Worm (Caenorhabditis elegans) whole organism, early embryonic: ENCODE data around the gene hdl-2.

Experiments used
- B0310.2 ChIP-seq: sonication (generic microtip); optimal IDR thresholded peaks from 2 replicates; lab custom pipeline; 2016; ENCODE audit warnings: mild to moderate bottlenecking, missing genetic modification characterization, missing compliant biosample characterization
- F13C5.2 ChIP-seq: sonication (generic microtip); optimal IDR thresholded peaks from 2 replicates; lab custom pipeline; 2017; ENCODE audit warnings: mild to moderate bottlenecking, missing genetic modification characterization, inconsistent platforms, missing compliant biosample characterization
- aly-1 ChIP-seq: sonication (generic microtip); optimal IDR thresholded peaks from 2 replicates; lab custom pipeline; 2016; ENCODE audit warnings: missing genetic modification characterization, missing compliant biosample characterization
- ama-1 ChIP-seq: fragments of 150-350 bp; optimal IDR thresholded peaks from 2 replicates; lab custom pipeline; 2014
- ceh-13 ChIP-seq: fragments of 200-800 bp; sonication (Bioruptor generic); optimal IDR thresholded peaks from 2 replicates; lab custom pipeline; 2018; ENCODE audit warnings: mild to moderate bottlenecking, missing genetic modification characterization, missing compliant biosample characterization
- ceh-36 ChIP-seq: sonication (generic microtip); optimal IDR thresholded peaks from 2 replicates; lab custom pipeline; 2016; ENCODE audit warnings: missing genetic modification characterization, inconsistent platforms, missing compliant biosample characterization
- ets-7 ChIP-seq: sonication (generic microtip); optimal IDR thresholded peaks from 2 replicates; lab custom pipeline; 2016; ENCODE audit warnings: missing genotype, missing genetic modification characterization, missing compliant biosample characterization
- flt-1 ChIP-seq: fragments of 200-800 bp; sonication (Bioruptor generic); IDR thresholded peaks from 2 replicates; pipeline ENCODE4 v1.3.6; 2022; ENCODE audit warnings: missing genetic modification characterization, missing compliant biosample characterization
- hmbx-1 ChIP-seq: sonication (generic microtip); optimal IDR thresholded peaks from 2 replicates; lab custom pipeline; 2016; ENCODE audit warnings: mild to moderate bottlenecking, missing genetic modification characterization, missing compliant biosample characterization
- hmg-4 ChIP-seq: fragments of 200-800 bp; sonication (Bioruptor generic); optimal IDR thresholded peaks from 2 replicates; lab custom pipeline; 2018; ENCODE audit warnings: mild to moderate bottlenecking, missing genetic modification characterization, missing compliant biosample characterization
- hnd-1 ChIP-seq: sonication (generic microtip); optimal IDR thresholded peaks from 2 replicates; lab custom pipeline; 2016; ENCODE audit warnings: missing genetic modification characterization, missing compliant biosample characterization
- pes-1 ChIP-seq: fragments of 200-800 bp; sonication (Bioruptor generic); IDR thresholded peaks from 2 replicates; pipeline ENCODE4 v1.3.6; 2022; ENCODE audit warnings: missing genetic modification reagents, missing genetic modification characterization, missing compliant biosample characterization
- scrt-1 ChIP-seq: fragments of 200-800 bp; sonication (Bioruptor generic); IDR thresholded peaks from 2 replicates; pipeline ENCODE4 v1.3.6; 2022; ENCODE audit warnings: missing genetic modification characterization, missing compliant biosample characterization
- sea-1 ChIP-seq: fragments of 200-800 bp; sonication (Bioruptor generic); conservative IDR thresholded peaks from 2 replicates; pipeline ENCODE4 v1.3.6; 2022; ENCODE audit warnings: missing genetic modification characterization, missing compliant biosample characterization
- tbx-11 ChIP-seq: fragments of 200-800 bp; sonication (Bioruptor generic); IDR thresholded peaks from 2 replicates; pipeline ENCODE4 v1.3.6; 2022; ENCODE audit warnings: missing genetic modification characterization, missing compliant biosample characterization
- tbx-37 ChIP-seq: fragments of 200-800 bp; sonication (Bioruptor generic); conservative IDR thresholded peaks from 2 replicates; pipeline ENCODE4 v1.3.6; 2022; ENCODE audit warnings: missing genetic modification reagents, missing genetic modification characterization, missing compliant biosample characterization
- tra-4 ChIP-seq: sonication (generic microtip); optimal IDR thresholded peaks from 2 replicates; lab custom pipeline; 2017; ENCODE audit warnings: missing genetic modification characterization, missing compliant biosample characterization

hdl-2 gene

ce11 chrIV:8914187-8914586 lies 40.2 kb downstream of the hdl-2 start:
- no peak for TF ChIP-seq F13C5.2
- no peak for TF ChIP-seq tra-4 (tag; lab: Kevin White, UChicago)
- TF ChIP-seq hmg-4 (GFP tag; lab: Kevin White, UChicago): no peak

DNA sequence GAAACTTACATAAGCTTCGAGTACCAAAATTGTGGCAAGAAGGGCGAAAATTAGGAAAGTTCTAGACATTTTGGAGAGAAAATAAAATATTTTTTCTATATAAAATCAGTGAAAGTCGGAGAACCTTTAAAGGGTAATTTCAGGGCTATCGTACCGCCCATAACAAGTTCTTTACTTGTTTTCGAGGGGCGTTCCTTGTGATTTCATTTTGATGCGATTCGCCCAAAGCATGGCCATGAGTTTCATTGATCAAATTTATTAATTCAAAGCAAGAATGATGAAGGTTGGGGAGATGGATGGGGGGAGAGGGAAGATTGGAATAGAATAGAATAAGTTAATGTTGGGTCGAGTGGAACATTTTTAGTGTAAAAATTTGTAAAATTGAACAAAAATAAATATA lies 42.1 kb downstream of the hdl-2 start, which contains the start of gene C27B7.9:
C27B7.9 (minus strand) TSS at position 101 of the 400 bp plus-strand sequence.
- TF ChIP-seq sea-1 (GFP tag; lab: Robert Waterston, UW): no peak
- no peak for TF ChIP-seq ama-1 (lab: Kevin White, UChicago)
- no peak for TF ChIP-seq aly-1 (tag; lab: Kevin White, UChicago)
- no peak for TF ChIP-seq tra-4 (tag; lab: Kevin White, UChicago)
- no peak for TF ChIP-seq F13C5.2
- no peak for TF ChIP-seq pes-1 (GFP tag; lab: Robert Waterston, UW)
- TF ChIP-seq B0310.2 (tag; lab: Kevin White, UChicago): no peak
- no peak for TF ChIP-seq flt-1 (GFP tag; lab: Robert Waterston, UW)
- TF ChIP-seq hmbx-1 (tag; lab: Kevin White, UChicago): no peak
- TF ChIP-seq scrt-1 (GFP tag; lab: Robert Waterston, UW): no peak
- no peak for TF ChIP-seq ceh-13 (GFP tag; lab: Kevin White, UChicago)
- TF ChIP-seq hmg-4 (GFP tag; lab: Kevin White, UChicago): no peak
- no peak for TF ChIP-seq tbx-37 (GFP tag; lab: Robert Waterston, UW)
- TF ChIP-seq hnd-1 (tag; lab: Kevin White, UChicago): no peak

- TF ChIP-seq B0310.2 (tag; lab: Kevin White, UChicago): no peak
- TF ChIP-seq tbx-37 (GFP tag; lab: Robert Waterston, UW): no peak
- no peak for TF ChIP-seq ceh-13 (GFP tag; lab: Kevin White, UChicago)
- TF ChIP-seq scrt-1 (GFP tag; lab: Robert Waterston, UW): no peak
- TF ChIP-seq ceh-36: no peak
- no peak for TF ChIP-seq hmbx-1 (tag; lab: Kevin White, UChicago)
- TF ChIP-seq tra-4 (tag; lab: Kevin White, UChicago): no peak
- no peak for TF ChIP-seq hmg-4 (GFP tag; lab: Kevin White, UChicago)
These were observed 44.8 kb downstream of the hdl-2 start, which contains the start of gene rap-1 for ce11 chrIV:8918790-8919189. Gene rap-1 (minus strand): TSS chrIV:8918890.

ce11 chrIV:8920284-8920806 lies 46.4 kb downstream of the hdl-2 start:
- TF ChIP-seq tra-4 (tag; lab: Kevin White, UChicago): no peak
- no peak for TF ChIP-seq tbx-11 (GFP tag; lab: Robert Waterston, UW)
- no peak for TF ChIP-seq tbx-37 (GFP tag; lab: Robert Waterston, UW)
- no peak for TF ChIP-seq sea-1 (GFP tag; lab: Robert Waterston, UW)
- TF ChIP-seq B0310.2 (tag; lab: Kevin White, UChicago): no peak
- no peak for TF ChIP-seq F13C5.2

DNA sequence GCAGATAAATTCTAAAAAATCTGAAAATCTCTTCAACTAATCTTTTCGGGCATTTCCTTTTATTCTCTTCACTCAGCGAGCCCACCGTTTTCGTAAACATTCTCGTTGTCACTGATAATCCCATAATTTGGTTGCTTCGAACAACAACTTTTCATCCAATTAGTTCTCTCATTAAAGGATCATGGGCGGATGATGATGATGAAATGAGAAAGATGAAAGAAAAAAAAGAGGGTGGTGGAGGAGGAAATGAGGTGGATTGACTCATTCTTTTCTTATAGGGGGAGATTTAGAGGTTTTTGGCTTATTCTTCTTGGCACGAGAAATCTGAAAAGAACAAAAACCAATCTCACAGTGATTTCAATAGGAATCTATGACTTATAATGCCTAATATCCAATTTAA lies 47.2 kb downstream of the hdl-2 start:
- TF ChIP-seq hmbx-1 (tag; lab: Kevin White, UChicago) (no peak), F13C5.2 (no peak), ceh-36 (no peak), tra-4 (tag; lab: Kevin White, UChicago) (no peak), ama-1 (lab: Kevin White, UChicago) (no peak), sea-1 (GFP tag; lab: Robert Waterston, UW) (no peak), B0310.2 (tag; lab: Kevin White, UChicago) (no peak), tbx-11 (GFP tag; lab: Robert Waterston, UW) (no peak), hnd-1 (tag; lab: Kevin White, UChicago) (no peak), pes-1 (GFP tag; lab: Robert Waterston, UW) (no peak), flt-1 (GFP tag; lab: Robert Waterston, UW) (no peak), ets-7 (tag; lab: Kevin White, UChicago) (no peak), hmg-4 (GFP tag; lab: Kevin White, UChicago) (no peak), ceh-13 (GFP tag; lab: Kevin White, UChicago) (no peak), scrt-1 (GFP tag; lab: Robert Waterston, UW) (no peak), tbx-37 (GFP tag; lab: Robert Waterston, UW) (no peak)

DNA sequence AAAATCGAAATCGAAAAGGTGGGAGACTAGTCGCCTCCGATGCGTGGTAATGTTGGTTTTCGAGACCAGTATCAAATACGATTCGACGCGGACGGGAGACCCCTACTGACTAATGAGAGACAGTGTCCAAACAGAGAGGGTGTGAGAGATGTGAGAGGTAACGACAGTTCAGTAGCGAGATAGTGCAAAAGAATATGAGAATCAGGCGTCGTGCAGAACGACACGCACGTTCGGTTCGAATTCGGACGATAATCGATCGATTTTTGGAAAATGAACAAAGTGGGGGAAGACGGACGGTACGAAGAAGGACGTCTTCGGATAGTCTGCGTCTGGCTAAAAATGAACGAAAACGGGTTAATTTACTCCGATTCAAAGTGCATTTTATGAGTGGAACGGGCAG lies 48.0 kb downstream of the hdl-2 start, which contains the start of gene D1046.16:
D1046.16 (plus strand) TSS at position 195 of the 400 bp plus-strand sequence.
- TF ChIP-seq aly-1 (tag; lab: Kevin White, UChicago) (no peak), ama-1 (lab: Kevin White, UChicago) (no peak), flt-1 (GFP tag; lab: Robert Waterston, UW) (no peak), hmbx-1 (tag; lab: Kevin White, UChicago) (no peak), B0310.2 (tag; lab: Kevin White, UChicago) (no peak), ceh-36 (no peak)

DNA sequence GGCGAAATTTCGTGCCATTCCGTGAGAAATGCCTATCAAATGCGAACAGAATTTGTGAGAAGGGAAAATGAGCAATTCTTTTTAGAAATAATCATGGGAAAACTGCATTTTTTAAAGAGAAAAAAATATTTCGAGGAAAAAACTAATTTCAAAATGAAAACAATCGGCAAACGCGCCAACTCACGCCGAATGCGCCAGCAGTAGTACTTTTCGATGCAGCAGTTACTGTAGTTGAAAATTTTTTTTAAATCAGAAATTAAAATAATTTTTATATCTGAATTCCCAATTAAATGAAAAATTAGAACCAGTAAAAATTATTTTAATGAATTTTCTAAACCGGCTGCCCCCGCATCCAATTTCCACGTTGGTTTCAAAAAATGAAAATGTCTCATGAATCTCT lies 49.4 kb downstream of the hdl-2 start:
- TF ChIP-seq ceh-13 (GFP tag; lab: Kevin White, UChicago): no peak
- TF ChIP-seq tbx-37 (GFP tag; lab: Robert Waterston, UW): no peak
- no peak for TF ChIP-seq hnd-1 (tag; lab: Kevin White, UChicago)
- TF ChIP-seq sea-1 (GFP tag; lab: Robert Waterston, UW): no peak
- no peak for TF ChIP-seq flt-1 (GFP tag; lab: Robert Waterston, UW)
- TF ChIP-seq hmbx-1 (tag; lab: Kevin White, UChicago): no peak
- no peak for TF ChIP-seq tbx-11 (GFP tag; lab: Robert Waterston, UW)
- no peak for TF ChIP-seq F13C5.2

ce11 chrIV:8924126-8924525 lies 50.2 kb downstream of the hdl-2 start:
- TF ChIP-seq aly-1 (tag; lab: Kevin White, UChicago) (no peak), scrt-1 (GFP tag; lab: Robert Waterston, UW) (no peak), F13C5.2 (no peak), hmbx-1 (tag; lab: Kevin White, UChicago) (no peak), tbx-11 (GFP tag; lab: Robert Waterston, UW) (no peak), hnd-1 (tag; lab: Kevin White, UChicago) (no peak), ceh-13 (GFP tag; lab: Kevin White, UChicago) (no peak), ceh-36 (no peak), sea-1 (GFP tag; lab: Robert Waterston, UW) (no peak), pes-1 (GFP tag; lab: Robert Waterston, UW) (no peak), flt-1 (GFP tag; lab: Robert Waterston, UW) (no peak), B0310.2 (tag; lab: Kevin White, UChicago) (no peak), ama-1 (lab: Kevin White, UChicago) (no peak), hmg-4 (GFP tag; lab: Kevin White, UChicago) (no peak), ets-7 (tag; lab: Kevin White, UChicago) (no peak), tbx-37 (GFP tag; lab: Robert Waterston, UW) (no peak), tra-4 (tag; lab: Kevin White, UChicago) (no peak)
